Worm (Caenorhabditis elegans): Measurements from ENCODE around the gene aqp-4.
A peak's percentile ranks its signal among the peaks of the same experiment; 100 is the strongest.

The aqp-4 gene

DNA sequence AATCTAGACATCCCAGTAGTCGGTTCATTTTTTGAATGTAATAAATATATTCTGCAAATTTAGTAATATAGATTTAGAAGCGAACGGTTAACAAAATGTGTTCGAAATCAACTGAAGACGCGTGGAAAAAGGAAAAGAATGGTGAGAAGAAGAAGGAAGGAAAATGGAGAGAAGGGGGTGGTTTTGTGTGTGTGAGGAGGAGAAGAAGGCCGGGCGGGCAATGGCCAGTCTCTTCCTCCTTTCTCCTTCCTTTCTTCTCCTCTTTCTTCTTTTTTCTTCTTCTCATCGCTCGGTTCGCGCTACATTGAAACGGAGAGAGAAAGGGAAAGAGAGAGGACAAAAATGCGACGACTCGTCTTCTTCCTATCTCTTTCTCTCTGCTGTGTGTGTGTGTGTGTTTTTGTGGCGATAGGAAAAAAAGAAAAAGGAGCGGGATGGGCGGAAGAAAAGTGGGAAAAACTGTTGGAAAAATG, 45.2 kb upstream of the aqp-4 start, which contains the start of gene ztf-9:
Gene ztf-9, minus strand, starts transcription at position 51 of the 473 bp plus-strand sequence.
- TF ChIP-seq somi-1 (GFP tag; optimal IDR thresholded peaks at IDR 0.05) (peak; percentile 34), lsy-27 (tag; optimal IDR thresholded peaks at IDR 0.05; ENCODE audit: borderline replicate concordance, insufficient read depth) (no peak), repo-1 (tag; optimal IDR thresholded peaks at IDR 0.05) (peak; percentile 23), K12H6.12 (tag; optimal IDR thresholded peaks at IDR 0.05) (peak; percentile 26), F10E7.11 (tag; optimal IDR thresholded peaks at IDR 0.05) (no peak), B0336.3 (GFP tag; IDR thresholded peaks at IDR 0.05) (no peak), madf-10 (tag; optimal IDR thresholded peaks at IDR 0.05) (peak; percentile 11), lin-54 (GFP tag; optimal IDR thresholded peaks at IDR 0.05) (peak; percentile 23), dox-1 (GFP tag; IDR thresholded peaks at IDR 0.05) (0 out of 2 replicates have a peak, but pooled peaks have one; percentile 69), attf-5 (GFP tag; optimal IDR thresholded peaks at IDR 0.05) (peak; percentile 33), ceh-27 (GFP tag; optimal IDR thresholded peaks at IDR 0.05) (peak; percentile 5), egrh-3 (GFP tag; IDR thresholded peaks at IDR 0.05) (peak; percentile 69), Y79H2A.3 (GFP tag; conservative IDR thresholded peaks at IDR 0.05) (no peak), F23B12.7 (tag; optimal IDR thresholded peaks at IDR 0.05; ENCODE audit: insufficient read depth) (peak; percentile 17), snpc-4 (GFP tag; optimal IDR thresholded peaks at IDR 0.05) (no peak), snpc-4 (tag; optimal IDR thresholded peaks at IDR 0.05) (peak in 1 of 4 experiments; percentile 1), cebp-1 (GFP tag; IDR thresholded peaks at IDR 0.05) (no peak), cebp-1 (tag; optimal IDR thresholded peaks at IDR 0.05) (no peak), lin-40 (tag; optimal IDR thresholded peaks at IDR 0.05) (peak; percentile 42), F52B5.7 (tag; optimal IDR thresholded peaks at IDR 0.05) (no peak), mcd-1 (GFP tag; IDR thresholded peaks at IDR 0.05) (peak; percentile 35; the same call in 1 of the 2 replicates), nhr-80 (tag; optimal IDR thresholded peaks at IDR 0.05) (peak; percentile 30), cebp-2 (GFP tag; IDR thresholded peaks at IDR 0.05) (no peak)

DNA sequence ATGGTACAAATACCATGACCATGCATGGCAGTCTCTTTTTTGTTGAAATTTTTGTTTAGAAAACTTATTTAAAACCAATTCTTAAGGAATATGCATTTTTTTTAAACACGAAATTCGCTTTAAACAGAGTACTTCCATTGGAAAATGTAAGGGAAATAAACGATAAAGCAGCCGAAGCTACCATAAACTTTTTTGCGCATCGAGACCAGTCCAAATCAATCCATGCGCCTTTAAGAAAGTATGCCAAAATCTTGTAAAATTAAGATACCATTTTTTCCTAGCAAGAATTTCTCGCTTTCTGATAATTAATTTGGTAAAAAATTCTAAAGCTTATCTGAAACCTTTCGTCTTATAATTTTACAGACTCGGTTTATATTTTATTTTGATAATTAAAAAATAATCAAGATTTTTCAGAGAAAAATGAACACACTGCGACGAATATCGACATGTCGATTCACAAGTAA, 44.7 kb upstream of the aqp-4 start, which contains the start of gene ZK287.7:
Gene ZK287.7, plus strand, starts transcription at position 414 of the 464 bp plus-strand sequence.
- TF ChIP-seq egl-18 (GFP tag; IDR thresholded peaks at IDR 0.05) (no peak), fkh-3 (tag; optimal IDR thresholded peaks at IDR 0.05) (no peak), efl-1 (GFP tag; optimal IDR thresholded peaks at IDR 0.05) (no peak), lin-40 (tag; optimal IDR thresholded peaks at IDR 0.05) (no peak), ZK185.1 (tag; optimal IDR thresholded peaks at IDR 0.05; ENCODE audit: poor library complexity, severe bottlenecking) (no peak), B0336.3 (GFP tag; IDR thresholded peaks at IDR 0.05) (no peak), xnd-1 (tag; optimal IDR thresholded peaks at IDR 0.05) (peak; percentile 13), hmg-20 (GFP tag; IDR thresholded peaks at IDR 0.05) (no peak), mcd-1 (GFP tag; IDR thresholded peaks at IDR 0.05) (no peak), hrde-1 (tag; optimal IDR thresholded peaks at IDR 0.05; ENCODE audit: borderline replicate concordance) (no peak), F33H1.4 (GFP tag; IDR thresholded peaks at IDR 0.05) (peak; percentile 70), cebp-2 (GFP tag; IDR thresholded peaks at IDR 0.05) (no peak), lsl-1 (GFP tag; optimal IDR thresholded peaks at IDR 0.05) (peak; percentile 76), gei-17 (GFP tag; optimal IDR thresholded peaks at IDR 0.05) (no peak), madf-10 (tag; optimal IDR thresholded peaks at IDR 0.05) (no peak), pbrm-1 (GFP tag; IDR thresholded peaks at IDR 0.05) (no peak), hlh-12 (tag; optimal IDR thresholded peaks at IDR 0.05) (no peak), F52B5.7 (tag; optimal IDR thresholded peaks at IDR 0.05) (no peak), chd-7 (tag; optimal IDR thresholded peaks at IDR 0.05) (no peak), ceh-27 (GFP tag; optimal IDR thresholded peaks at IDR 0.05) (no peak), nhr-179 (tag; optimal IDR thresholded peaks at IDR 0.05) (no peak), ceh-40 (GFP tag; IDR thresholded peaks at IDR 0.05) (no peak), pha-4 (tag; optimal IDR thresholded peaks at IDR 0.05) (no peak), let-607 (tag; optimal IDR thresholded peaks at IDR 0.05) (no peak), nhr-80 (tag; optimal IDR thresholded peaks at IDR 0.05) (no peak), Y79H2A.3 (GFP tag; conservative IDR thresholded peaks at IDR 0.05) (no peak), nhr-90 (tag; optimal IDR thresholded peaks at IDR 0.05) (no peak), madf-6 (GFP tag; IDR thresholded peaks at IDR 0.05) (0 out of 2 replicates have a peak, but pooled peaks have one; percentile 37)

Data from whole organism, young adult.